Worm (Caenorhabditis elegans) whole organism, L2 larva: Measurements from ENCODE around the gene rle-1.

Experiments used
- crh-2 ChIP-seq: sonication (generic microtip); optimal IDR thresholded peaks from 2 replicates; lab custom pipeline; 2017; ENCODE audit warnings: missing biosample characterization, missing genetic modification characterization
- elt-3 ChIP-seq: sonication (generic microtip); optimal IDR thresholded peaks from 2 replicates; lab custom pipeline; 2017; ENCODE audit warnings: missing biosample characterization, missing genetic modification characterization
- lin-13 ChIP-seq: fragments of 150-350 bp; optimal IDR thresholded peaks from 2 replicates; lab custom pipeline; 2014; ENCODE audit warnings: missing biosample characterization, missing genetic modification reagents, missing genetic modification characterization
- lsy-2 ChIP-seq, 2 experiments: fragments of 150-350 bp in 1 of 2; sonication (generic microtip) in 1 of 2; optimal IDR thresholded peaks; 2 replicates each; lab custom pipeline; 2014 to 2017; ENCODE audit warnings: missing biosample characterization in 2 of 2, missing genetic modification characterization in 2 of 2
- nhr-23 ChIP-seq: fragments of 150-350 bp; optimal IDR thresholded peaks from 2 replicates; lab custom pipeline; 2014; ENCODE audit warnings: missing biosample characterization, missing genetic modification reagents, missing genetic modification characterization
- nhr-25 ChIP-seq: fragments of 150-350 bp; sonication (generic microtip); optimal IDR thresholded peaks from 3 replicates; lab custom pipeline; 2014; ENCODE audit warnings: missing biosample characterization, missing genetic modification characterization
- nhr-77 ChIP-seq: fragments of 150-350 bp; optimal IDR thresholded peaks from 2 replicates; lab custom pipeline; 2014; ENCODE audit warnings: missing biosample characterization, missing genetic modification characterization
- unc-39 ChIP-seq: fragments of 150-350 bp; optimal IDR thresholded peaks from 2 replicates; lab custom pipeline; 2014; ENCODE audit warnings: missing biosample characterization, missing genetic modification characterization
- zag-1 ChIP-seq: fragments of 150-350 bp; optimal IDR thresholded peaks from 2 replicates; lab custom pipeline; 2014; ENCODE audit warnings: missing biosample characterization, missing genetic modification characterization
- ztf-1 ChIP-seq: fragments of 200-800 bp; sonication (Bioruptor generic); conservative IDR thresholded peaks from 2 replicates; pipeline ENCODE4 v1.3.6; 2022; ENCODE audit warnings: missing genetic modification characterization, missing compliant biosample characterization

- TF ChIP-seq lin-13, result no peak
- TF ChIP-seq lsy-2 (tag; optimal IDR thresholded peaks at IDR 0.05; lab: Kevin White, UChicago), result no peak
- no peak for TF ChIP-seq zag-1
- TF ChIP-seq nhr-77, result no peak
- TF ChIP-seq unc-39 (tag; lab: Kevin White, UChicago), result no peak
- no peak for TF ChIP-seq elt-3 (tag; lab: Kevin White, UChicago)
- no peak for TF ChIP-seq nhr-23 (tag; lab: Kevin White, UChicago)
- TF ChIP-seq ztf-1 (GFP tag; lab: Robert Waterston, UW), result no peak
- no peak for TF ChIP-seq crh-2 (tag; lab: Kevin White, UChicago)
- TF ChIP-seq nhr-25 (tag; lab: Kevin White, UChicago), result no peak
These were observed 59.1 kb downstream of the rle-1 start, which contains the start of gene dmsr-5 for ce11 chrIII:10995156-10995555.
